Worm (Caenorhabditis elegans): ENCODE measurements around the gene tsen-34.

tsen-34 gene

ce11 chrIV:4178424-4178823, at the start of gene tsen-34:
Gene tsen-34, plus strand, starts transcription at chrIV:4178457.
- no peak for TF ChIP-seq mec-3 (tag; optimal IDR thresholded peaks at IDR 0.05; ENCODE audit: borderline replicate concordance)
- no peak for TF ChIP-seq syd-9 (tag; optimal IDR thresholded peaks at IDR 0.05)
- no peak for TF ChIP-seq pros-1 (tag; optimal IDR thresholded peaks at IDR 0.05)

ce11 chrIV:4135744-4136143, 42.5 kb upstream of the tsen-34 start, which contains the start of gene F49F1.17:
Gene F49F1.17, minus strand, starts transcription at chrIV:4135844.
- TF ChIP-seq eyg-1 (tag; optimal IDR thresholded peaks at IDR 0.05) (no peak), ttx-3 (tag; optimal IDR thresholded peaks at IDR 0.05) (no peak), ceh-24 (tag; optimal IDR thresholded peaks at IDR 0.05) (no peak), npax-4 (tag; optimal IDR thresholded peaks at IDR 0.05) (no peak), ceh-6 (GFP tag; optimal IDR thresholded peaks at IDR 0.05) (no peak), unc-42 (tag; optimal IDR thresholded peaks at IDR 0.05) (no peak)

ce11 chrIV:4137472-4137871, 40.8 kb upstream of the tsen-34 start, which contains the start of gene F49F1.9:
Gene F49F1.9, minus strand, starts transcription at chrIV:4137572.
- TF ChIP-seq unc-42 (tag; optimal IDR thresholded peaks at IDR 0.05) (no peak), pat-9 (tag; optimal IDR thresholded peaks at IDR 0.05) (no peak), ceh-24 (tag; optimal IDR thresholded peaks at IDR 0.05) (no peak), syd-9 (tag; optimal IDR thresholded peaks at IDR 0.05) (no peak), sox-2 (GFP tag; IDR thresholded peaks at IDR 0.05) (no peak), sox-4 (tag; optimal IDR thresholded peaks at IDR 0.05) (no peak), sdc-2 (tag; optimal IDR thresholded peaks at IDR 0.05) (no peak), ceh-19 (GFP tag; optimal IDR thresholded peaks at IDR 0.05) (no peak), npax-4 (tag; optimal IDR thresholded peaks at IDR 0.05) (no peak), ceh-22 (tag; optimal IDR thresholded peaks at IDR 0.05) (no peak), elt-4 (tag; optimal IDR thresholded peaks at IDR 0.05) (no peak), madf-2 (tag; optimal IDR thresholded peaks at IDR 0.05) (no peak), unc-3 (GFP tag; conservative IDR thresholded peaks at IDR 0.05) (no peak), unc-3 (tag; optimal IDR thresholded peaks at IDR 0.05) (no peak)

- TF ChIP-seq unc-42 (tag; optimal IDR thresholded peaks at IDR 0.05) (no peak), fkh-6 (tag; optimal IDR thresholded peaks at IDR 0.05) (no peak), ttx-3 (tag; optimal IDR thresholded peaks at IDR 0.05) (no peak), ceh-48 (tag; optimal IDR thresholded peaks at IDR 0.05) (no peak), pha-4 (tag; optimal IDR thresholded peaks at IDR 0.05) (no peak), che-1 (tag; optimal IDR thresholded peaks at IDR 0.05) (no peak)
These were observed 39.2 kb upstream of the tsen-34 start, which contains the start of gene F49F1.10 for ce11 chrIV:4139022-4139421. Gene F49F1.10, minus strand, starts transcription at chrIV:4139122.

- TF ChIP-seq ceh-48 (tag; optimal IDR thresholded peaks at IDR 0.05) (no peak), syd-9 (tag; optimal IDR thresholded peaks at IDR 0.05) (no peak), C08G9.2 (tag; optimal IDR thresholded peaks at IDR 0.05) (no peak), mec-3 (tag; optimal IDR thresholded peaks at IDR 0.05; ENCODE audit: borderline replicate concordance) (no peak), tbx-7 (tag; optimal IDR thresholded peaks at IDR 0.05) (no peak), gmeb-2 (tag; optimal IDR thresholded peaks at IDR 0.05) (no peak), dmd-4 (tag; optimal IDR thresholded peaks at IDR 0.05; ENCODE audit: borderline replicate concordance) (no peak), ceh-22 (tag; optimal IDR thresholded peaks at IDR 0.05) (no peak), odd-2 (tag; optimal IDR thresholded peaks at IDR 0.05) (no peak), ceh-2 (tag; optimal IDR thresholded peaks at IDR 0.05) (no peak)
These were observed 38.0 kb upstream of the tsen-34 start, which contains the start of gene F49F1.18 for ce11 chrIV:4140265-4140664. Gene F49F1.18, minus strand, starts transcription at chrIV:4140365.

ce11 chrIV:4141311-4141710, 36.9 kb upstream of the tsen-34 start, which contains the start of gene F49F1.11:
Gene F49F1.11, minus strand, starts transcription at chrIV:4141411.
- TF ChIP-seq sdc-2 (tag; optimal IDR thresholded peaks at IDR 0.05) (no peak), unc-55 (GFP tag; optimal IDR thresholded peaks at IDR 0.05) (no peak), unc-86 (tag; optimal IDR thresholded peaks at IDR 0.05) (no peak), odd-2 (tag; optimal IDR thresholded peaks at IDR 0.05) (no peak), ceh-45 (GFP tag; IDR thresholded peaks at IDR 0.05) (no peak), sox-4 (tag; optimal IDR thresholded peaks at IDR 0.05) (no peak), pat-9 (tag; optimal IDR thresholded peaks at IDR 0.05) (no peak), ref-2 (tag; optimal IDR thresholded peaks at IDR 0.05) (no peak), fkh-10 (GFP tag; optimal IDR thresholded peaks at IDR 0.05) (no peak), npax-4 (tag; optimal IDR thresholded peaks at IDR 0.05) (no peak), eyg-1 (tag; optimal IDR thresholded peaks at IDR 0.05) (no peak)

Measured in whole organism, late embryonic.